Worm (Caenorhabditis elegans) whole organism, mixed stage, embryonic: ENCODE results near the gene irld-4.

ENCODE experiments used
- ces-1 ChIP-seq: fragments of 150-350 bp; optimal IDR thresholded peaks from 2 replicates; lab custom pipeline; 2014; ENCODE audit warnings: missing biosample characterization, missing genetic modification reagents, missing genetic modification characterization
- elt-3 ChIP-seq: fragments of 150-350 bp; optimal IDR thresholded peaks from 2 replicates; lab custom pipeline; 2014; ENCODE audit warnings: missing biosample characterization, missing genetic modification characterization
- lin-13 ChIP-seq: fragments of 150-350 bp; optimal IDR thresholded peaks from 2 replicates; lab custom pipeline; 2014; ENCODE audit warnings: missing biosample characterization, missing genetic modification characterization
- mab-5 ChIP-seq: fragments of 150-350 bp; optimal IDR thresholded peaks from 2 replicates; lab custom pipeline; 2014; ENCODE audit warnings: missing biosample characterization, missing genetic modification characterization
- mls-2 ChIP-seq: sonication (generic microtip); optimal IDR thresholded peaks from 2 replicates; lab custom pipeline; 2016; ENCODE audit warnings: mild to moderate bottlenecking, missing genetic modification characterization, moderate library complexity, missing compliant biosample characterization
- nhr-12 ChIP-seq: fragments of 150-350 bp; optimal IDR thresholded peaks from 2 replicates; lab custom pipeline; 2014; ENCODE audit warnings: missing biosample characterization, missing genetic modification characterization
- nhr-237 ChIP-seq: fragments of 150-350 bp; optimal IDR thresholded peaks from 2 replicates; lab custom pipeline; 2014; ENCODE audit warnings: missing biosample characterization, missing genetic modification characterization
- pha-4 ChIP-seq: fragments of 150-350 bp; optimal IDR thresholded peaks from 2 replicates; lab custom pipeline; 2018; ENCODE audit warnings: missing biosample characterization, missing genetic modification reagents, missing genetic modification characterization
- snpc-4 ChIP-seq: fragments of 150-350 bp; optimal IDR thresholded peaks from 2 replicates; lab custom pipeline; 2014; ENCODE audit warnings: missing biosample characterization, missing genetic modification characterization
- ztf-11 ChIP-seq: fragments of 150-350 bp; optimal IDR thresholded peaks from 2 replicates; lab custom pipeline; 2014; ENCODE audit warnings: missing biosample characterization, missing genetic modification characterization

DNA sequence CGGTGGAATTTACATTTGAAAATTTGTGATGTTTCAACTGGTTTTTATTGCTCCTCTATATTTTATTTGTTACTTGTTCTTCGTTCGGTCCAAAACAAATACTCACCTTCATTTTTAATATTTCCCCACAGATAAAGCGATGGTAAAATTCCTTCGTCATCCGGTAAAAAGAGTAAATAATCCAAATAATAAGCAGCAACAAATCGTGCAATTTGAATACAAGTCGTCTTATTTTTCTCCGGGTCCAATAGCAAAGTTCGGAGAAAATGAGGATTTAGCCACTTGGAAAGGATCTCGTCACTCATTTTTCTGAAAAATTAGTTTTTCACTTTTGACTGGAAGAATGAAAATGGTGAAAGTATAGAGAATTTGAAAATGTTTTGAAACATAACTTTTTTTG, 20.2 kb downstream of the irld-4 start, which contains the start of gene talp-3:
- TF ChIP-seq ces-1 (no peak), lin-13 (tag; lab: Kevin White, UChicago) (no peak), nhr-237 (no peak), nhr-12 (tag; lab: Kevin White, UChicago) (no peak), mab-5 (no peak), pha-4 (no peak), snpc-4 (tag; lab: Kevin White, UChicago) (no peak), mls-2 (tag; lab: Kevin White, UChicago) (no peak), elt-3 (no peak), ztf-11 (tag; lab: Kevin White, UChicago) (no peak)
